Worm (Caenorhabditis elegans): ENCODE data around the gene Y72A10A.1.
A peak's percentile ranks its signal among the peaks of the same experiment; 100 is the strongest.

The Y72A10A.1 gene

DNA sequence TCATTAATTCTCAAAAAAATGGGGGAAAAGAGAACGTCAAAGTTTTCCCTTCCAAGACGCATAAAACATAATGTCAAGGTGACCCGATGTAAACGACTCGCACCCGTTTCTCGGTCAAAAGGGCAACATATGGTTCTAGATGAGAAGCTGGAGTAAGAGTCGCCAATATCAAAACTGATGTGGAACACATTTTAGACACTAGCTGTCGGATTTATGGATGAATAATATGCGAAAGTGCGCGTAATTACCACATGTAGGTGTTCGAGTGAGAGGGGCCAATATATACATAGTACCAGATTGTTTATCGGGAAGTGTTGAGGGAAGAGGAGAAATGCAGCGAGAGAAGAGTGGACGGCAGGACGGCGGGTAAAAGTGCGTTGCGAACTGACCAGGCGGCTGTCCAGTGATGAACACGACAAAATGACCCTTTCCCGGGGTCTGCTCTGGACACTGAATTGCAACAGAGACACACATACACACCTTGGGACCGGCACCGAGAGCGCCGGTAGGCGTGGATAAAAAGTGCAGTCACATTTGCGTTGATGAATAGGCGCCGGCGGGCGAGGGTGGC lies 12.9 kb upstream of the Y72A10A.1 start:
- TF ChIP-seq zip-5 (tag; optimal IDR thresholded peaks at IDR 0.05) (no peak), sdc-2 (tag; optimal IDR thresholded peaks at IDR 0.05) (peak; percentile 4), unc-55 (GFP tag; optimal IDR thresholded peaks at IDR 0.05) (peak; percentile 37), hlh-8 (tag; optimal IDR thresholded peaks at IDR 0.05) (peak; percentile 72), ceh-19 (GFP tag; optimal IDR thresholded peaks at IDR 0.05) (peak; percentile 30), K02D7.2 (tag; optimal IDR thresholded peaks at IDR 0.05) (no peak), rnt-1 (tag; optimal IDR thresholded peaks at IDR 0.05) (peak; percentile 41), nfya-1 (tag; optimal IDR thresholded peaks at IDR 0.05) (peak; percentile 15), ceh-31 (tag; optimal IDR thresholded peaks at IDR 0.05) (peak; percentile 58), hlh-6 (tag; optimal IDR thresholded peaks at IDR 0.05) (peak; percentile 62), ceh-34 (tag; optimal IDR thresholded peaks at IDR 0.05) (no peak), tbx-2 (tag; optimal IDR thresholded peaks at IDR 0.05) (peak; percentile 47), ref-2 (tag; optimal IDR thresholded peaks at IDR 0.05) (peak; percentile 43), pha-4 (tag; optimal IDR thresholded peaks at IDR 0.05) (no peak), C38D4.7 (GFP tag; optimal IDR thresholded peaks at IDR 0.05) (peak; percentile 21)

DNA sequence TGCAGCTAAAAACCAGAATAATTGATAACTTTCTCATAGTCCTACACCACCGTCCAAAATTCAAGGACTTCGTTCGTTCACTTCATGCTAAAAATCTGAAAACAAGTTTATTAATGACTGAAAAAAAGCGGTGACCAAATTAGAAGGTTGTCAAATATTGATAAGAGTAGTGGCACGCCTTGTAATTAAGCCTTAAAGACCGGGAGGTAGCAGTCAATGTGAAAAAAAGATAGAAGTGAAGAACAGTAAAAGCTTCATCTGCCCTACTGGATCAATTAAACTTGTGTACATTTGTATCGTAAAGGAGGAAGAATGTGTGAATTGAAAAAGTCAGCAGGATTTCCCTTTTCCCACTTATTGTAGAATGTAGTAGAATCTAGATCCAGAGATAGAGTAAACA lies 12.3 kb upstream of the Y72A10A.1 start, which contains the start of gene tag-275:
Gene tag-275 (minus strand): TSS at position 101 of the 400 bp plus-strand sequence.
- TF ChIP-seq F13H6.1 (tag; optimal IDR thresholded peaks at IDR 0.05) (no peak), nhr-11 (tag; optimal IDR thresholded peaks at IDR 0.05) (no peak), ceh-14 (tag; optimal IDR thresholded peaks at IDR 0.05) (no peak), pqm-1 (tag; optimal IDR thresholded peaks at IDR 0.05) (no peak), fkh-10 (GFP tag; optimal IDR thresholded peaks at IDR 0.05) (no peak), che-1 (tag; optimal IDR thresholded peaks at IDR 0.05) (no peak), sox-2 (GFP tag; IDR thresholded peaks at IDR 0.05) (no peak), unc-3 (GFP tag; conservative IDR thresholded peaks at IDR 0.05) (no peak), unc-3 (tag; optimal IDR thresholded peaks at IDR 0.05) (no peak), sox-4 (tag; optimal IDR thresholded peaks at IDR 0.05) (no peak), pax-1 (tag; optimal IDR thresholded peaks at IDR 0.05) (no peak), pros-1 (tag; optimal IDR thresholded peaks at IDR 0.05) (no peak), ceh-48 (tag; optimal IDR thresholded peaks at IDR 0.05) (no peak), eyg-1 (tag; optimal IDR thresholded peaks at IDR 0.05) (no peak), ama-1 (optimal IDR thresholded peaks at IDR 0.05) (no peak), lin-11 (tag; optimal IDR thresholded peaks at IDR 0.05) (no peak), ceh-45 (GFP tag; IDR thresholded peaks at IDR 0.05) (no peak), ahr-1 (tag; optimal IDR thresholded peaks at IDR 0.05) (no peak)

DNA sequence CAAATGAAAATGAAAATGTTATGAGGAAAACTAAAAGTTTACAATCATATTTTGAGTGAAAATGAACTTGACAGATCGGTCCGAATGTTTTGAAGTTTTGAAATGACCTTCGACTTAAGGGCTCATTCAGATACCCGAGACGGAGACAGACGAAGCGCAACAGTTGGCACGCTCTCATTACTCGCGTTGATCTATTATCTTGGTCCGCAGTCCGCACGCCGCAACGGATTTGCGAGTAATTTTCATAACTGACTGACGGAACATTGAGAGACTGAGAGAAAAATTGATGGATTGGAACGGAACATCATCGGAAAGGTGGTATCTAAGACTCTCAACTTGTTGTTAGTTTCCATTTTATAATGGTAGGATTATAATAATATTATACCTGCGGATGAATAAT lies 7.8 kb upstream of the Y72A10A.1 start:
- peak; percentile 82 for TF ChIP-seq unc-55 (GFP tag; optimal IDR thresholded peaks at IDR 0.05)
- TF ChIP-seq ztf-16 (tag; optimal IDR thresholded peaks at IDR 0.05) = no peak

DNA sequence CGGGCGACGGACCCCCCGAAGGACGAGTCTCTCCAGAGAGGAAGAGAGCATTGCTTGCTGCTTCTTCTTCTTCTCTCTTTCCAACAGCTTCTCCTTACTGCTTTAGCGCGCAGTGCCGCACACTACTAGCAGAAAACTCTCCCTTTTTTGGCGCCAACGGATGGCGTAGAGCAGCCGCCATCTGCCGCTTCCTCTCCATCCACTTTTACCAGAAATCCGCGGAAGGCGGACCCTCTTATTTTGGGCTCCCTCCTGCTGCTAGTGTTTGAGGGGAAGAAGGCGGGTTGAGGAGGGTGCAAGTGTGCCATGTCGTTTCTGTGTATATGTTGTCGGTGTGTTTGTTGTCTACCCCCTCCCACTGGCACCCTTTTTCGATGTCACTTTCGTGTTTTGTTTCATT lies 3.7 kb downstream of the Y72A10A.1 start:
- TF ChIP-seq ahr-1 (tag; optimal IDR thresholded peaks at IDR 0.05) (no peak), C08G9.2 (tag; optimal IDR thresholded peaks at IDR 0.05) (peak; percentile 4), ceh-48 (tag; optimal IDR thresholded peaks at IDR 0.05) (no peak), ref-2 (tag; optimal IDR thresholded peaks at IDR 0.05) (peak; percentile 39), ceh-14 (tag; optimal IDR thresholded peaks at IDR 0.05) (peak; percentile 36), ama-1 (optimal IDR thresholded peaks at IDR 0.05) (no peak), Y22D7AL.16 (tag; optimal IDR thresholded peaks at IDR 0.05) (no peak), dmd-4 (tag; optimal IDR thresholded peaks at IDR 0.05; ENCODE audit: borderline replicate concordance) (no peak), hlh-13 (GFP tag; optimal IDR thresholded peaks at IDR 0.05) (no peak), ceh-24 (tag; optimal IDR thresholded peaks at IDR 0.05) (no peak), hlh-6 (tag; optimal IDR thresholded peaks at IDR 0.05) (peak; percentile 66), ceh-45 (GFP tag; IDR thresholded peaks at IDR 0.05) (no peak), tbx-2 (tag; optimal IDR thresholded peaks at IDR 0.05) (peak; percentile 52), sdc-2 (tag; optimal IDR thresholded peaks at IDR 0.05) (peak; percentile 16), sox-4 (tag; optimal IDR thresholded peaks at IDR 0.05) (no peak), ceh-9 (tag; optimal IDR thresholded peaks at IDR 0.05) (no peak), ceh-6 (GFP tag; optimal IDR thresholded peaks at IDR 0.05) (no peak), rnt-1 (tag; optimal IDR thresholded peaks at IDR 0.05) (no peak), odd-2 (tag; optimal IDR thresholded peaks at IDR 0.05) (no peak), syd-9 (tag; optimal IDR thresholded peaks at IDR 0.05) (peak; percentile 21), che-1 (tag; optimal IDR thresholded peaks at IDR 0.05) (peak; percentile 28), nhr-11 (tag; optimal IDR thresholded peaks at IDR 0.05) (no peak), npax-4 (tag; optimal IDR thresholded peaks at IDR 0.05) (no peak), ttx-3 (tag; optimal IDR thresholded peaks at IDR 0.05) (no peak), K02D7.2 (tag; optimal IDR thresholded peaks at IDR 0.05) (no peak), C38D4.7 (GFP tag; optimal IDR thresholded peaks at IDR 0.05) (no peak), ceh-34 (tag; optimal IDR thresholded peaks at IDR 0.05) (peak; percentile 40), pros-1 (tag; optimal IDR thresholded peaks at IDR 0.05) (no peak), tbx-7 (tag; optimal IDR thresholded peaks at IDR 0.05) (no peak)

Data from whole organism, late embryonic.